Fruit fly (Drosophila melanogaster): ENCODE data around the gene Cadps.

DNA sequence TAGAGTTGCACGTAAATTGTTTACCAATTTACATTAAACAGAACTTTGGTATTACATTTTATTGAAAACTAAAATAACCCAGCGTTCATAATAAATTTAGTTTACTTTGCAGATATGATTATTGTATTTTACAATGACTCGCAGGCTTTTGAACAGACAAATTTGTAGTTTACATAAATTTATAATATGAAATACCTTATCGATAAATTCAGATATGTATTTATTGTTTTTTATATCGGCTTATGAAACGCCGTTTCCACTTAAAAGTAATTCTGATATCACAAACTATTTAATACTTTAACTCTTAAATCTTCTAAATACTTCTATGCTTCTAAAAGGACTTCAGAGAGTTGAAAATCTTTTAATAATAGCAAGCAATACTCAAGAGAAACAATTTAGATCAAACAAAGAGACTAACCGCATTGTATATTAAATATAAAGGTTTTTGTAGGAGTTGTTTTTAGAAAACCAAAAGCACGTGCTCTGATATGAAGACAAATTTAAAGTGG lies 33.9 kb upstream of the Cadps start, which contains the start of gene PIP4K:
- TF ChIP-seq h (optimal IDR thresholded peaks at IDR 0.05) = no peak
- no peak for TF ChIP-seq ttk (optimal IDR thresholded peaks at IDR 0.05)
- no peak for TF ChIP-seq psq (optimal IDR thresholded peaks at IDR 0.05)
- TF ChIP-seq Sin3A (optimal IDR thresholded peaks at IDR 0.05) = no peak
- no peak for TF ChIP-seq Myc (optimal IDR thresholded peaks at IDR 0.05)

Measured in Kc167 (cell line).